Worm (Caenorhabditis elegans) whole organism, L3 larva: ENCODE measurements around the gene Y38C1BA.4.

Source experiments
- jun-1 ChIP-seq: fragments of 150-350 bp; optimal IDR thresholded peaks from 2 replicates; lab custom pipeline; 2014; ENCODE audit warnings: missing biosample characterization, missing genetic modification reagents, missing genetic modification characterization
- mdl-1 ChIP-seq: fragments of 150-350 bp; optimal IDR thresholded peaks from 2 replicates; lab custom pipeline; 2014; ENCODE audit warnings: missing biosample characterization, missing genetic modification characterization
- nhr-11 ChIP-seq: fragments of 150-350 bp; optimal IDR thresholded peaks from 2 replicates; lab custom pipeline; 2014; ENCODE audit warnings: missing biosample characterization, missing genetic modification characterization
- nhr-76 ChIP-seq: fragments of 150-350 bp; sonication (generic microtip); optimal IDR thresholded peaks from 5 replicates; lab custom pipeline; 2014; ENCODE audit warnings: missing biosample characterization, missing genetic modification characterization

ce11 chrIV:1804613-1805012 is 17.0 kb upstream of the Y38C1BA.4 start:
- no peak for TF ChIP-seq nhr-76 (tag; lab: Kevin White, UChicago)
- TF ChIP-seq nhr-11 = no peak
- no peak for TF ChIP-seq jun-1 (tag; lab: Kevin White, UChicago)
- no peak for TF ChIP-seq mdl-1 (tag; lab: Kevin White, UChicago)
